Worm (Caenorhabditis elegans) whole organism, L4/young adult: ENCODE measurements around the gene nhr-214.

Experiments
- W03F9.2 ChIP-seq: fragments of 150-350 bp; optimal IDR thresholded peaks from 2 replicates; lab custom pipeline; 2014; ENCODE audit warnings: missing biosample characterization, missing genetic modification characterization
- him-1 ChIP-seq: sonication (generic microtip); optimal IDR thresholded peaks from 2 replicates; lab custom pipeline; 2016; ENCODE audit warnings: missing genotype, missing genetic modification reagents, missing genetic modification characterization, missing compliant biosample characterization

DNA sequence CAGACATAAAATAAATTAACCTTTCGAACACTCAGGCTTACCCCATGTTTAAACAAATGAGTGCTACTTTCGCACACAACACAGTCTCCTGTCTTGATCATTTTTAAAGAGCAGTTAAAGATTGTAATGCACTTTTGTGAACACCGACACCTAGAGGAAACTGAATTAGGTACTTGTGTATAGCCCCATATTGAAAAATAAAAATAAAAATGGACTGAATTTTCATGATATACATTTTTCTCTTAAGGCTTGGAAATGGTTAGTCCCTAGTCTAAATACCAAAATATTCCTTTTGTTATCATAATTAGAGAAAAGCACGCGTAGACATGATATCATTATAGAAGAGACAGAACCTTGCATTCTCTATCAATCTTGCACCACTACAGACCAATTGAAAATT is at the start of gene nhr-214:
- TF ChIP-seq him-1 (tag; lab: Kevin White, UChicago) (no peak), W03F9.2 (tag; lab: Kevin White, UChicago) (no peak)
